Worm (Caenorhabditis elegans) whole organism, young adult: ENCODE data around the gene cone-1.

Experiments used
- ama-1 ChIP-seq, 3 experiments: fragments of 150-350 bp in 1 of 3; sonication (generic microtip) in 2 of 3; optimal IDR thresholded peaks; 2 replicates each; lab custom pipeline; 2014 to 2018; ENCODE audit warnings: missing biosample characterization in 2 of 3, missing genetic modification characterization in 2 of 3, missing genetic modification reagents in 2 of 3
- madf-3 ChIP-seq: fragments of 200-800 bp; sonication (Bioruptor generic); IDR thresholded peaks from 2 replicates; pipeline ENCODE4 v1.3.6; 2022; ENCODE audit warnings: missing genetic modification reagents, missing genetic modification characterization, missing compliant biosample characterization

- TF ChIP-seq ama-1 (optimal IDR thresholded peaks at IDR 0.05; lab: Kevin White, UChicago) (no peak), ama-1 (GFP tag; optimal IDR thresholded peaks at IDR 0.05; lab: Kevin White, UChicago) (no peak), madf-3 (GFP tag; lab: Robert Waterston, UW) (no peak)
Measured at ce11 chrIII:2552382-2552781, 22.0 kb downstream of the cone-1 start.
